Fruit fly (Drosophila melanogaster) whole organism, adult: ENCODE data around the gene Ugt36D1.

Experiments used
- CG11617 ChIP-seq: fragments of 200-800 bp; sonication (Bioruptor generic); optimal IDR thresholded peaks from 2 replicates; lab custom pipeline; 2017; ENCODE audit warnings: mild to moderate bottlenecking, missing biosample characterization, missing genetic modification reagents, missing genetic modification characterization
- CG12768 ChIP-seq: fragments of 200-800 bp; sonication (Bioruptor generic); optimal IDR thresholded peaks from 2 replicates; lab custom pipeline; 2017; ENCODE audit warnings: missing biosample characterization, missing genetic modification characterization, mild to moderate bottlenecking, moderate library complexity, missing genetic modification reagents
- CG14711 ChIP-seq: fragments of 200-800 bp; sonication (Bioruptor generic); optimal IDR thresholded peaks from 2 replicates; lab custom pipeline; 2018; ENCODE audit warnings: missing biosample characterization, mild to moderate bottlenecking, missing genetic modification characterization, moderate library complexity
- CG1620 ChIP-seq: fragments of 200-800 bp; sonication (Bioruptor generic); optimal IDR thresholded peaks from 2 replicates; lab custom pipeline; 2016; ENCODE audit warnings: missing biosample characterization, missing genetic modification characterization
- CG33017 ChIP-seq: fragments of 200-800 bp; sonication (Bioruptor generic); optimal IDR thresholded peaks from 2 replicates; lab custom pipeline; 2018; ENCODE audit warnings: missing biosample characterization, mild to moderate bottlenecking, missing genetic modification characterization, moderate library complexity
- CG5204 ChIP-seq: fragments of 200-800 bp; sonication (Bioruptor generic); optimal IDR thresholded peaks from 2 replicates; lab custom pipeline; 2016; ENCODE audit warnings: missing biosample characterization, missing genetic modification characterization
- CG7045 ChIP-seq: fragments of 200-800 bp; sonication (Bioruptor generic); optimal IDR thresholded peaks from 2 replicates; lab custom pipeline; 2017; ENCODE audit warnings: missing biosample characterization, mild to moderate bottlenecking, missing genetic modification characterization
- CG7101 ChIP-seq: fragments of 200-800 bp; sonication (Bioruptor generic); optimal IDR thresholded peaks from 2 replicates; lab custom pipeline; 2018; ENCODE audit warnings: missing biosample characterization, mild to moderate bottlenecking, missing genetic modification characterization, moderate library complexity
- Clk ChIP-seq: fragments of 200-800 bp; sonication (Bioruptor generic); optimal IDR thresholded peaks from 2 replicates; lab custom pipeline; 2017; ENCODE audit warnings: missing biosample characterization, missing genetic modification characterization
- Crg-1 ChIP-seq: fragments of 200-800 bp; sonication (Bioruptor generic); optimal IDR thresholded peaks from 2 replicates; lab custom pipeline; 2016; ENCODE audit warnings: missing biosample characterization, missing genetic modification characterization
- Hr96 ChIP-seq: fragments of 200-800 bp; sonication (Bioruptor generic); optimal IDR thresholded peaks from 2 replicates; lab custom pipeline; 2016; ENCODE audit warnings: missing biosample characterization, missing genetic modification characterization
- Mnt ChIP-seq: fragments of 200-800 bp; sonication (Bioruptor generic); optimal IDR thresholded peaks from 2 replicates; lab custom pipeline; 2016; ENCODE audit warnings: missing biosample characterization, mild to moderate bottlenecking, missing genetic modification characterization
- bab1 ChIP-seq: fragments of 200-800 bp; sonication (Bioruptor generic); optimal IDR thresholded peaks from 3 replicates; lab custom pipeline; 2019; ENCODE audit warnings: missing biosample characterization, mild to moderate bottlenecking, missing genetic modification characterization, moderate library complexity
- cic ChIP-seq: fragments of 200-800 bp; sonication (Bioruptor generic); optimal IDR thresholded peaks from 2 replicates; lab custom pipeline; 2017; ENCODE audit warnings: missing biosample characterization, mild to moderate bottlenecking, missing genetic modification characterization, moderate library complexity
- cnc ChIP-seq, 2 experiments: fragments of >200 bp; optimal IDR thresholded peaks; 2 replicates each; lab custom pipeline; 2017
- kay ChIP-seq: fragments of 200-800 bp; sonication (Bioruptor generic); peaks from one replicate; lab custom pipeline; 2016; ENCODE audit warnings: missing biosample characterization, missing genetic modification characterization, borderline replicate concordance
- ovo ChIP-seq: fragments of 200-800 bp; sonication (Bioruptor generic); optimal IDR thresholded peaks from 2 replicates; lab custom pipeline; 2016; ENCODE audit warnings: missing biosample characterization, missing genetic modification characterization
- pad ChIP-seq: fragments of 200-800 bp; sonication (Bioruptor generic); optimal IDR thresholded peaks from 3 replicates; lab custom pipeline; 2017; ENCODE audit warnings: missing biosample characterization, missing genetic modification characterization, mild to moderate bottlenecking, moderate library complexity, missing genetic modification reagents
- tj ChIP-seq: fragments of 200-800 bp; sonication (Bioruptor generic); optimal IDR thresholded peaks from 3 replicates; lab custom pipeline; 2017; ENCODE audit warnings: missing biosample characterization, mild to moderate bottlenecking, missing genetic modification characterization, moderate library complexity
- toe ChIP-seq: fragments of 200-800 bp; sonication (Bioruptor generic); optimal IDR thresholded peaks from 2 replicates; lab custom pipeline; 2016; ENCODE audit warnings: missing biosample characterization, missing genetic modification characterization

Ugt36D1 gene

dm6 chr2L:18867815-18868214 is 44.5 kb downstream of the Ugt36D1 start:
- TF ChIP-seq pad (no peak), cnc (optimal IDR thresholded peaks at IDR 0.05; lab: Kevin White, UChicago) (no peak), cic (GFP tag; lab: Kevin White, UChicago) (no peak), Mnt (GFP tag; lab: Kevin White, UChicago) (no peak), Clk (no peak), CG12768 (no peak), kay (GFP tag; lab: Kevin White, UChicago) (no peak), CG7101 (tag; lab: Kevin White, UChicago) (no peak), CG11617 (GFP tag; lab: Kevin White, UChicago) (no peak), CG1620 (GFP tag; lab: Kevin White, UChicago) (no peak), CG14711 (tag; lab: Kevin White, UChicago) (no peak), CG7045 (no peak), Hr96 (GFP tag; lab: Kevin White, UChicago) (no peak), bab1 (no peak), toe (GFP tag; lab: Kevin White, UChicago) (no peak)

dm6 chr2L:18871822-18872221 is 48.5 kb downstream of the Ugt36D1 start:
- TF ChIP-seq toe (GFP tag; lab: Kevin White, UChicago) = no peak
- TF ChIP-seq Mnt (GFP tag; lab: Kevin White, UChicago) = no peak
- no peak for TF ChIP-seq CG14711 (tag; lab: Kevin White, UChicago)
- no peak for TF ChIP-seq CG5204 (GFP tag; lab: Kevin White, UChicago)
- no peak for TF ChIP-seq kay (GFP tag; lab: Kevin White, UChicago)
- no peak for TF ChIP-seq CG1620 (GFP tag; lab: Kevin White, UChicago)
- no peak for TF ChIP-seq cic (GFP tag; lab: Kevin White, UChicago)
- no peak for TF ChIP-seq pad
- no peak for TF ChIP-seq CG11617 (GFP tag; lab: Kevin White, UChicago)
- no peak for TF ChIP-seq Hr96 (GFP tag; lab: Kevin White, UChicago)
- no peak for TF ChIP-seq CG7101 (tag; lab: Kevin White, UChicago)
- TF ChIP-seq CG7045 = no peak
- no peak for TF ChIP-seq cnc (optimal IDR thresholded peaks at IDR 0.05; lab: Kevin White, UChicago)
- TF ChIP-seq tj = no peak
- no peak for TF ChIP-seq ovo (GFP tag; lab: Kevin White, UChicago)

- TF ChIP-seq toe (GFP tag; lab: Kevin White, UChicago) (no peak), CG5204 (GFP tag; lab: Kevin White, UChicago) (no peak), CG12768 (no peak), CG7045 (no peak), CG33017 (tag; lab: Kevin White, UChicago) (no peak), CG11617 (GFP tag; lab: Kevin White, UChicago) (no peak), ovo (GFP tag; lab: Kevin White, UChicago) (no peak), Mnt (GFP tag; lab: Kevin White, UChicago) (no peak), cnc (optimal IDR thresholded peaks at IDR 0.05; lab: Kevin White, UChicago) (no peak), Crg-1 (no peak), Hr96 (GFP tag; lab: Kevin White, UChicago) (no peak), pad (no peak), Clk (no peak), tj (no peak), bab1 (no peak), cic (GFP tag; lab: Kevin White, UChicago) (no peak)
These were observed 51.9 kb downstream of the Ugt36D1 start for dm6 chr2L:18875213-18875612.
